Fruit fly (Drosophila melanogaster) whole organism, pupa: ENCODE measurements around the gene CG31468.

Experiments
- CG10348 ChIP-seq: fragments of 200-800 bp; sonication (Bioruptor generic); IDR thresholded peaks from 2 replicates; pipeline ENCODE4 v1.3.6; 2022; ENCODE audit warnings: missing biosample characterization, missing genetic modification characterization
- CG34367 ChIP-seq: fragments of 200-800 bp; sonication (Bioruptor generic); optimal IDR thresholded peaks from 2 replicates; lab custom pipeline; 2018; ENCODE audit warnings: missing biosample characterization, mild to moderate bottlenecking, missing genetic modification characterization
- CG8301 ChIP-seq: fragments of 200-800 bp; sonication (Bioruptor generic); optimal IDR thresholded peaks from 2 replicates; lab custom pipeline; 2018; ENCODE audit warnings: missing biosample characterization, mild to moderate bottlenecking, missing genetic modification characterization
- D1 ChIP-seq: fragments of 200-800 bp; sonication (Bioruptor generic); optimal IDR thresholded peaks from 2 replicates; lab custom pipeline; 2018; ENCODE audit warnings: missing biosample characterization, mild to moderate bottlenecking, missing genetic modification characterization, moderate library complexity
- gl ChIP-seq: fragments of 200-800 bp; sonication (Bioruptor generic); optimal IDR thresholded peaks from 2 replicates; lab custom pipeline; 2018; ENCODE audit warnings: missing biosample characterization, mild to moderate bottlenecking, missing genetic modification characterization
- rn ChIP-seq: fragments of 200-800 bp; sonication (Bioruptor generic); IDR thresholded peaks from 2 replicates; pipeline ENCODE4 v1.3.6; 2022; ENCODE audit warnings: missing biosample characterization, missing genetic modification characterization

DNA sequence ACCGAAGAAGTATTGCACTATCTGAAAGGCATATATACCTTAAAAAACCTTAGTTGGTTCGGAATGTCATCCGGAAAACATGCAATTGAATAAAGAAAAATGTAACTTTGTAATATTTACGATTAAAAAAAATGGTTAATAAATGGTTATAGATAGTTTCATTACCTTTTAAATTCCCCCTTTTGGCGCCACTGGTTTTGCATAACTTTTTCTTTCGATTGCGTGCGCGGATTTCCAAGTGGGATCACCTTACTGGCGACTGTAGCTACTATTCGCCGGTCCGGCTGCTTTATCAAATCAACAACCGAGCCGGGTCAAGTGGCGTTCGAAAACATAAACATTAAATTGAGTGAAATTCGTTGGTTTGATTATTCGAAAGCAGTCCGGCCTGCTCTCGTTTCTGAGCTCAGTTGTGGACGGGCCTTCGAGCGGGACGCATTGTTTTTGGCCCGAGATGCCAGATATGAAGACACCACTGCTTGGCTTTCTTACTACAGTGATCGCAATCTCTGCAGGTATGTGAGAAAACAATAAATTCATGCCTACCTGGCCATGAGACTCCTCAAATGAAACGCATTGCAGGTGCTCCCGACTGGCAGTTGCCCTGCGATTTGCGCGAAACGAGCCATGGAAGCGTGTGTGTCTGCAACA lies 4.4 kb upstream of the CG31468 start, which contains the start of gene Gba1b:
- TF ChIP-seq CG8301 (no peak), gl (tag; lab: Kevin White, UChicago) (no peak), CG34367 (tag; lab: Kevin White, UChicago) (no peak), rn (GFP tag; lab: Robert Waterston, UW) (no peak), CG10348 (no peak), D1 (tag; lab: Kevin White, UChicago) (no peak)
